Worm (Caenorhabditis elegans) whole organism, L3 larva: ENCODE measurements around the gene rsf-1.

Experiments
- R02D3.7 ChIP-seq: fragments of 150-350 bp; optimal IDR thresholded peaks from 2 replicates; lab custom pipeline; 2014; ENCODE audit warnings: missing biosample characterization, missing genetic modification characterization
- ZK546.5 ChIP-seq: sonication (generic microtip); optimal IDR thresholded peaks from 2 replicates; lab custom pipeline; 2017; ENCODE audit warnings: missing biosample characterization, missing genetic modification characterization
- aly-2 ChIP-seq: fragments of 150-350 bp; optimal IDR thresholded peaks from 2 replicates; lab custom pipeline; 2014; ENCODE audit warnings: missing biosample characterization, missing genetic modification characterization
- ama-1 ChIP-seq: fragments of 150-350 bp; optimal IDR thresholded peaks from 2 replicates; lab custom pipeline; 2018
- ceh-28 ChIP-seq: fragments of 150-350 bp; optimal IDR thresholded peaks from 2 replicates; lab custom pipeline; 2014; ENCODE audit warnings: missing biosample characterization, missing genetic modification reagents, missing genetic modification characterization
- ceh-82 ChIP-seq: fragments of 150-350 bp; optimal IDR thresholded peaks from 2 replicates; lab custom pipeline; 2014; ENCODE audit warnings: missing biosample characterization, missing genetic modification characterization
- daf-12 ChIP-seq: fragments of 150-350 bp; optimal IDR thresholded peaks from 2 replicates; lab custom pipeline; 2014; ENCODE audit warnings: missing biosample characterization, missing genetic modification reagents, missing genetic modification characterization
- egl-27 ChIP-seq: sonication (generic microtip); optimal IDR thresholded peaks from 4 replicates; lab custom pipeline; 2017; ENCODE audit warnings: missing biosample characterization, missing genetic modification reagents, missing genetic modification characterization
- elt-1 ChIP-seq: fragments of 150-350 bp; optimal IDR thresholded peaks from 2 replicates; lab custom pipeline; 2014; ENCODE audit warnings: missing biosample characterization, missing genetic modification characterization
- elt-2 ChIP-seq: sonication (generic microtip); optimal IDR thresholded peaks from 2 replicates; lab custom pipeline; 2016; ENCODE audit warnings: missing genetic modification reagents, mild to moderate bottlenecking, missing genetic modification characterization, missing compliant biosample characterization
- elt-3 ChIP-seq, 3 experiments: fragments of 150-350 bp in 1 of 3; sonication (generic microtip) in 2 of 3; optimal IDR thresholded peaks; 2 replicates in 2 of 3; 4 replicates in 1 of 3; lab custom pipeline; 2014 to 2017; ENCODE audit warnings: missing biosample characterization in 3 of 3, missing genetic modification characterization in 3 of 3
- hmg-11 ChIP-seq: sonication (generic microtip); optimal IDR thresholded peaks from 2 replicates; lab custom pipeline; 2016; ENCODE audit warnings: missing genetic modification characterization, missing compliant biosample characterization
- jun-1 ChIP-seq: fragments of 150-350 bp; optimal IDR thresholded peaks from 2 replicates; lab custom pipeline; 2014; ENCODE audit warnings: missing biosample characterization, missing genetic modification reagents, missing genetic modification characterization
- lin-15B ChIP-seq: fragments of 150-350 bp; optimal IDR thresholded peaks from 2 replicates; lab custom pipeline; 2014; ENCODE audit warnings: missing biosample characterization, missing genetic modification characterization
- lin-39 ChIP-seq: fragments of 150-350 bp; optimal IDR thresholded peaks from 2 replicates; lab custom pipeline; 2018; ENCODE audit warnings: missing biosample characterization, missing genetic modification reagents, missing genetic modification characterization
- lsy-12 ChIP-seq: sonication (generic microtip); optimal IDR thresholded peaks from 2 replicates; lab custom pipeline; 2016; ENCODE audit warnings: mild to moderate bottlenecking, missing genetic modification characterization, missing compliant biosample characterization
- mdl-1 ChIP-seq: fragments of 150-350 bp; optimal IDR thresholded peaks from 2 replicates; lab custom pipeline; 2014; ENCODE audit warnings: missing biosample characterization, missing genetic modification characterization
- mml-1 ChIP-seq: fragments of 150-350 bp; sonication (generic microtip); optimal IDR thresholded peaks from 3 replicates; lab custom pipeline; 2014; ENCODE audit warnings: missing biosample characterization, missing genetic modification characterization
- nfya-1 ChIP-seq: sonication (generic microtip); optimal IDR thresholded peaks from 2 replicates; lab custom pipeline; 2017; ENCODE audit warnings: missing genetic modification characterization, mild to moderate bottlenecking, missing compliant biosample characterization, antibody characterized with exemption, moderate library complexity; ENCODE audit not compliant: insufficient read depth
- nhr-11 ChIP-seq: fragments of 150-350 bp; optimal IDR thresholded peaks from 2 replicates; lab custom pipeline; 2014; ENCODE audit warnings: missing biosample characterization, missing genetic modification characterization
- nhr-23 ChIP-seq: fragments of 150-350 bp; optimal IDR thresholded peaks from 2 replicates; lab custom pipeline; 2014; ENCODE audit warnings: missing biosample characterization, missing genetic modification reagents, missing genetic modification characterization
- nhr-25 ChIP-seq: sonication (generic microtip); optimal IDR thresholded peaks from 2 replicates; lab custom pipeline; 2017; ENCODE audit warnings: missing biosample characterization, missing genetic modification characterization
- nhr-43 ChIP-seq: sonication (generic microtip); optimal IDR thresholded peaks from 2 replicates; lab custom pipeline; 2016; ENCODE audit warnings: mild to moderate bottlenecking, missing genetic modification characterization, missing compliant biosample characterization; ENCODE audit not compliant: poor library complexity, severe bottlenecking
- nhr-67 ChIP-seq: fragments of 150-350 bp; optimal IDR thresholded peaks from 2 replicates; lab custom pipeline; 2014; ENCODE audit warnings: missing biosample characterization, missing genetic modification characterization
- nhr-77 ChIP-seq: fragments of 150-350 bp; optimal IDR thresholded peaks from 2 replicates; lab custom pipeline; 2014; ENCODE audit warnings: missing biosample characterization, missing genetic modification characterization
- pha-4 ChIP-seq: fragments of 150-350 bp; optimal IDR thresholded peaks from 2 replicates; lab custom pipeline; 2014; ENCODE audit warnings: missing biosample characterization, missing genetic modification reagents, missing genetic modification characterization
- pqm-1 ChIP-seq: fragments of 150-350 bp; optimal IDR thresholded peaks from 2 replicates; lab custom pipeline; 2017; ENCODE audit warnings: missing biosample characterization, missing genetic modification characterization, inconsistent platforms
- skn-1 ChIP-seq: fragments of 150-350 bp; optimal IDR thresholded peaks from 2 replicates; lab custom pipeline; 2014; ENCODE audit warnings: missing biosample characterization, missing genetic modification characterization
- snpc-4 ChIP-seq: fragments of 150-350 bp; optimal IDR thresholded peaks from 2 replicates; lab custom pipeline; 2014; ENCODE audit warnings: missing biosample characterization, missing genetic modification characterization
- unc-62 ChIP-seq: fragments of 150-350 bp; sonication (generic microtip); optimal IDR thresholded peaks from 4 replicates; lab custom pipeline; 2014; ENCODE audit warnings: missing biosample characterization, missing genetic modification reagents, missing genetic modification characterization
- zag-1 ChIP-seq: fragments of 150-350 bp; optimal IDR thresholded peaks from 2 replicates; lab custom pipeline; 2014; ENCODE audit warnings: missing biosample characterization, missing genetic modification characterization
- ztf-11 ChIP-seq: fragments of 150-350 bp; optimal IDR thresholded peaks from 2 replicates; lab custom pipeline; 2014; ENCODE audit warnings: missing biosample characterization, missing genetic modification characterization
- ztf-4 ChIP-seq: fragments of 150-350 bp; optimal IDR thresholded peaks from 2 replicates; lab custom pipeline; 2014; ENCODE audit warnings: missing biosample characterization, missing genetic modification characterization

The rsf-1 gene

DNA sequence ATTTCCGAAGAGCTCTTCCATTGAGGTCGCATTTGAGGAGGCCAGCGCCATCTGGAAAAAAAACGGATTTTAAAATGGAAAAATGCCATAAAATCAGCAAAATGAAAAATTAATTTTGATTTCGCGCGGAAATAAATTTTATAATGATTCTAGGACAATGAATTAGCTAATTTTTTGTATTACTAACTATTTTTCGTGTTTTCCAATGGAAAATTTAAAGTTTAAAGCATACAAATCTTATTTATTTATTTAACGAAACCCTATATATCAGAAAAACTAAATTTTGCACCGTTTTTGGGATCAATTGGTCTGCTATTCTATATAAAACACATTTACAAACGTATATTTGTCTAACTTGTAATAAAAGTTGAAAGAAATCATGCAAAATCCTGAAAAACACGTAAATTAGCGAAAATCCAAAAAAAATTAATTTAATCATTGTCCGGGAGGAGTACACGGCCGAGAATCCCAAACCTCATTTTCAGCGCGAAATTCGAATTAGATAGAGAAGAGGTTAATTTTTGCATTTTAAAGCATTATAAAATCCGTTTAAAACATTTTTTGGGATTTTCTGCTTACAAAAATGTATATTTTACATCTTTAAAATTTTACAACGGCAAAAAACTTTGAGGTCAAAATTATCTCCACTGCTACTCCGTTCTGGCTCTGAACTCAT lies 16.0 kb upstream of the rsf-1 start, which contains the start of gene C47G2.3:
Gene C47G2.3 (minus strand): TSS at position 51 of the 676 bp plus-strand sequence.
- TF ChIP-seq nhr-23 (tag; lab: Kevin White, UChicago) (peak; percentile 70), pha-4 (tag; lab: Kevin White, UChicago) (peak; percentile 29), skn-1 (peak; percentile 52), ZK546.5 (tag; lab: Kevin White, UChicago) (no peak), elt-2 (tag; lab: Kevin White, UChicago) (peak; percentile 29), nhr-43 (tag; lab: Kevin White, UChicago) (peak; percentile 80), nfya-1 (tag; lab: Kevin White, UChicago) (peak; percentile 39), pqm-1 (tag; lab: Kevin White, UChicago) (peak; percentile 43), zag-1 (tag; lab: Kevin White, UChicago) (no peak), lsy-12 (peak; percentile 67), lin-15B (tag; lab: Kevin White, UChicago) (peak; percentile 36), ceh-82 (tag; lab: Kevin White, UChicago) (no peak)

ce11 chrII:11293433-11293832 lies 12.8 kb upstream of the rsf-1 start, which contains the start of gene C47G2.4:
Gene C47G2.4 (minus strand): TSS chrII:11293606.
- TF ChIP-seq hmg-11 (tag; lab: Kevin White, UChicago) (peak; percentile 39), lsy-12 (no peak), nhr-67 (no peak), nfya-1 (tag; lab: Kevin White, UChicago) (peak; percentile 65), pqm-1 (tag; lab: Kevin White, UChicago) (peak; percentile 17), elt-1 (tag; lab: Kevin White, UChicago) (peak; percentile 42), unc-62 (GFP tag; lab: Kevin White, UChicago) (no peak), aly-2 (tag; lab: Kevin White, UChicago) (no peak), egl-27 (no peak), ztf-4 (tag; lab: Kevin White, UChicago) (no peak), ama-1 (no peak), mdl-1 (tag; lab: Kevin White, UChicago) (no peak), lin-15B (tag; lab: Kevin White, UChicago) (peak; percentile 83), elt-3 (tag; optimal IDR thresholded peaks at IDR 0.05; lab: Kevin White, UChicago) (no peak), ztf-11 (tag; lab: Kevin White, UChicago) (no peak), R02D3.7 (tag; lab: Kevin White, UChicago) (peak; percentile 39), elt-2 (tag; lab: Kevin White, UChicago) (peak; percentile 29), lin-39 (peak; percentile 43), pha-4 (tag; lab: Kevin White, UChicago) (peak; percentile 69), nhr-77 (tag; lab: Kevin White, UChicago) (no peak), jun-1 (no peak), nhr-23 (tag; lab: Kevin White, UChicago) (peak; percentile 80), nhr-25 (tag; lab: Kevin White, UChicago) (peak; percentile 72), nhr-43 (tag; lab: Kevin White, UChicago) (peak; percentile 53), daf-12 (no peak), ceh-28 (tag; lab: Kevin White, UChicago) (peak; percentile 49), snpc-4 (tag; lab: Kevin White, UChicago) (peak; percentile 84), zag-1 (tag; lab: Kevin White, UChicago) (no peak)

- TF ChIP-seq elt-2 (tag; lab: Kevin White, UChicago) (peak; percentile 6), nhr-77 (tag; lab: Kevin White, UChicago) (no peak), ztf-11 (tag; lab: Kevin White, UChicago) (no peak), nhr-11 (no peak), elt-3 (tag; optimal IDR thresholded peaks at IDR 0.05; lab: Kevin White, UChicago) (no peak), hmg-11 (tag; lab: Kevin White, UChicago) (peak; percentile 35), pha-4 (tag; lab: Kevin White, UChicago) (peak; percentile 3), aly-2 (tag; lab: Kevin White, UChicago) (no peak)
These were observed 8.9 kb upstream of the rsf-1 start, which contains the start of gene saps-1 for ce11 chrII:11297217-11297738. Gene saps-1 (plus strand): TSS chrII:11297688.

DNA sequence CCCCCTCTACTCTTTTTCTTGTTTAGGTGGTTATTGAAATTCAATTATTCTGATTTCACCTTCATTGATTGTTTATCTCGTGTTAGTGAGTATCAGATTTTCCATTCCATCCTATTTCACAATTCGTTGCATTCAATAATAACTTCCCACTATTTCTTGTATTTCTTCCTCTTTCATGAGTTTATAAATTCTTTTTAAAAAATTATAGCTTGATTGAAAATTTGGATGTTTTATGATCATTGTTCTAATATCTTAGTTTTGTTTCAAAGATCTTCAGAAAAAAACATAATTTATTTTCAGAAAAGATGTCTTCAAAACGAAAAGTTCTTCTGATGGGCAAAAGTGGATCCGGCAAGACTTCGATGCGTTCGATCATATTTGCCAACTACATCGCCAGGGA lies 5.1 kb upstream of the rsf-1 start, which contains the start of gene raga-1:
Gene raga-1 (plus strand): TSS at position 301 of the 400 bp plus-strand sequence.
- TF ChIP-seq mml-1 (tag; lab: Kevin White, UChicago) (no peak), nhr-11 (no peak), zag-1 (tag; lab: Kevin White, UChicago) (no peak)
